Worm (Caenorhabditis elegans): ENCODE data around the gene cnc-9.

ce11 chrV:7437985-7438384 is 38.0 kb upstream of the cnc-9 start, which contains the start of gene F25E5.16:
- TF ChIP-seq ama-1 (optimal IDR thresholded peaks at IDR 0.05) (no peak), hmg-4 (GFP tag; optimal IDR thresholded peaks at IDR 0.05) (no peak), ceh-13 (GFP tag; optimal IDR thresholded peaks at IDR 0.05) (no peak)

All from whole organism, early embryonic.